Worm (Caenorhabditis elegans) whole organism, young adult: ENCODE results near the gene rab-6.1.
A peak's percentile ranks its signal among the peaks of the same experiment; 100 is the strongest.

Source experiments
- B0336.3 ChIP-seq: fragments of 200-800 bp; sonication (Bioruptor generic); IDR thresholded peaks from 2 replicates; pipeline ENCODE4 v1.3.6; 2022; ENCODE audit warnings: missing genetic modification characterization, missing compliant biosample characterization
- C06A6.2 ChIP-seq: fragments of 200-800 bp; sonication (Bioruptor generic); conservative IDR thresholded peaks from 2 replicates; pipeline ENCODE4 v1.3.6; 2022; ENCODE audit warnings: missing genetic modification characterization, missing compliant biosample characterization
- C17E4.6 ChIP-seq: fragments of 200-800 bp; sonication (Bioruptor generic); IDR thresholded peaks from 2 replicates; pipeline ENCODE4 v1.3.6; 2022; ENCODE audit warnings: missing genetic modification reagents, missing genetic modification characterization, missing compliant biosample characterization
- F10E7.11 ChIP-seq: sonication (generic microtip); optimal IDR thresholded peaks from 2 replicates; lab custom pipeline; 2017; ENCODE audit warnings: mild to moderate bottlenecking, missing genetic modification characterization, moderate library complexity, missing compliant biosample characterization
- F23B12.7 ChIP-seq: sonication (generic microtip); optimal IDR thresholded peaks from 2 replicates; lab custom pipeline; 2017; ENCODE audit warnings: missing genetic modification characterization, mild to moderate bottlenecking, missing compliant biosample characterization, antibody characterized with exemption, moderate library complexity; ENCODE audit not compliant: insufficient read depth
- F49E8.2 ChIP-seq: sonication (generic microtip); optimal IDR thresholded peaks from 3 replicates; lab custom pipeline; 2017; ENCODE audit warnings: missing genetic modification characterization, mild to moderate bottlenecking, missing compliant biosample characterization, antibody characterized with exemption, moderate library complexity; ENCODE audit not compliant: insufficient read depth
- F57C9.4 ChIP-seq: sonication (generic microtip); optimal IDR thresholded peaks from 2 replicates; lab custom pipeline; 2017; ENCODE audit warnings: mild to moderate bottlenecking, missing genetic modification characterization, missing compliant biosample characterization
- Y53G8AR.9 ChIP-seq: fragments of 200-800 bp; sonication (Bioruptor generic); conservative IDR thresholded peaks from 2 replicates; pipeline ENCODE4 v1.3.6; 2022; ENCODE audit warnings: missing genetic modification reagents, missing genetic modification characterization, missing compliant biosample characterization
- Y79H2A.3 ChIP-seq: fragments of 200-800 bp; sonication (Bioruptor generic); conservative IDR thresholded peaks from 2 replicates; pipeline ENCODE4 v1.3.6; 2022; ENCODE audit warnings: missing genetic modification reagents, missing genetic modification characterization, missing compliant biosample characterization
- ZK185.1 ChIP-seq: sonication (generic microtip); optimal IDR thresholded peaks from 2 replicates; lab custom pipeline; 2016; ENCODE audit warnings: mild to moderate bottlenecking, missing genetic modification characterization, missing compliant biosample characterization; ENCODE audit not compliant: poor library complexity, severe bottlenecking
- aptf-2 ChIP-seq: fragments of 200-800 bp; sonication (Bioruptor generic); conservative IDR thresholded peaks from 2 replicates; pipeline ENCODE4 v1.3.6; 2022; ENCODE audit warnings: missing genetic modification reagents, missing genetic modification characterization, missing compliant biosample characterization
- ccch-3 ChIP-seq: fragments of 200-800 bp; sonication (Bioruptor generic); optimal IDR thresholded peaks from 2 replicates; lab custom pipeline; 2018; ENCODE audit warnings: mild to moderate bottlenecking, missing genetic modification characterization, missing compliant biosample characterization
- ceh-58 ChIP-seq: fragments of 200-800 bp; sonication (Bioruptor generic); IDR thresholded peaks from 2 replicates; pipeline ENCODE4 v1.3.6; 2022; ENCODE audit warnings: missing genetic modification characterization, missing compliant biosample characterization
- chd-7 ChIP-seq: sonication (generic microtip); optimal IDR thresholded peaks from 2 replicates; lab custom pipeline; 2016; ENCODE audit warnings: mild to moderate bottlenecking, missing genetic modification characterization, moderate library complexity, missing compliant biosample characterization
- dox-1 ChIP-seq: fragments of 200-800 bp; sonication (Bioruptor generic); IDR thresholded peaks from 2 replicates; pipeline ENCODE4 v1.3.6; 2022; ENCODE audit warnings: missing genetic modification reagents, missing genetic modification characterization, missing compliant biosample characterization
- dpl-1 ChIP-seq: fragments of 150-350 bp; optimal IDR thresholded peaks from 2 replicates; lab custom pipeline; 2014; ENCODE audit warnings: missing biosample characterization, missing genetic modification reagents, missing genetic modification characterization
- egl-18 ChIP-seq: fragments of 200-800 bp; sonication (Bioruptor generic); IDR thresholded peaks from 2 replicates; pipeline ENCODE4 v1.3.6; 2022; ENCODE audit warnings: missing genetic modification reagents, missing genetic modification characterization, missing compliant biosample characterization
- gei-17 ChIP-seq: fragments of 200-800 bp; sonication (Bioruptor generic); optimal IDR thresholded peaks from 2 replicates; lab custom pipeline; 2018; ENCODE audit warnings: mild to moderate bottlenecking, missing genetic modification characterization, missing compliant biosample characterization
- hmg-20 ChIP-seq: fragments of 200-800 bp; sonication (Bioruptor generic); IDR thresholded peaks from 2 replicates; pipeline ENCODE4 v1.3.6; 2022; ENCODE audit warnings: missing genetic modification reagents, missing genetic modification characterization, missing compliant biosample characterization
- hsf-1 ChIP-seq: fragments of 200-800 bp; sonication (Bioruptor generic); IDR thresholded peaks from 2 replicates; pipeline ENCODE4 v1.3.6; 2022; ENCODE audit warnings: missing genetic modification reagents, missing genetic modification characterization, missing compliant biosample characterization
- lag-1 ChIP-seq: fragments of 200-800 bp; sonication (Bioruptor generic); IDR thresholded peaks from 2 replicates; pipeline ENCODE4 v1.3.6; 2022; ENCODE audit warnings: missing genetic modification reagents, missing genetic modification characterization, missing compliant biosample characterization
- lin-54 ChIP-seq: fragments of 200-800 bp; sonication (Bioruptor generic); optimal IDR thresholded peaks from 2 replicates; lab custom pipeline; 2018; ENCODE audit warnings: mild to moderate bottlenecking, missing genetic modification characterization, missing compliant biosample characterization
- madf-6 ChIP-seq: fragments of 200-800 bp; sonication (Bioruptor generic); IDR thresholded peaks from 2 replicates; pipeline ENCODE4 v1.3.6; 2022; ENCODE audit warnings: missing genetic modification reagents, missing genetic modification characterization, missing compliant biosample characterization
- mel-28 ChIP-seq: sonication (generic microtip); optimal IDR thresholded peaks from 2 replicates; lab custom pipeline; 2016; ENCODE audit warnings: borderline replicate concordance, mild to moderate bottlenecking, missing genetic modification characterization, missing compliant biosample characterization
- mxl-1 ChIP-seq: sonication (generic microtip); optimal IDR thresholded peaks from 2 replicates; lab custom pipeline; 2016; ENCODE audit warnings: missing genetic modification characterization, missing compliant biosample characterization
- nfyb-1 ChIP-seq: fragments of 200-800 bp; sonication (Bioruptor generic); IDR thresholded peaks from 2 replicates; pipeline ENCODE4 v1.3.6; 2022; ENCODE audit warnings: missing genetic modification reagents, missing genetic modification characterization, missing compliant biosample characterization
- nhr-120 ChIP-seq: fragments of 200-800 bp; sonication (Bioruptor generic); IDR thresholded peaks from 2 replicates; pipeline ENCODE4 v1.3.6; 2022; ENCODE audit warnings: missing genetic modification characterization, missing compliant biosample characterization
- nhr-179 ChIP-seq: sonication (generic microtip); optimal IDR thresholded peaks from 2 replicates; lab custom pipeline; 2016; ENCODE audit warnings: mild to moderate bottlenecking, missing genetic modification characterization, missing compliant biosample characterization
- nhr-90 ChIP-seq: sonication (generic microtip); optimal IDR thresholded peaks from 2 replicates; lab custom pipeline; 2016; ENCODE audit warnings: missing genotype, mild to moderate bottlenecking, missing genetic modification characterization, missing compliant biosample characterization
- pbrm-1 ChIP-seq: fragments of 200-800 bp; sonication (Bioruptor generic); IDR thresholded peaks from 2 replicates; pipeline ENCODE4 v1.3.6; 2022; ENCODE audit warnings: missing genetic modification reagents, missing genetic modification characterization, missing compliant biosample characterization
- pha-4 ChIP-seq: fragments of 150-350 bp; sonication (generic microtip); optimal IDR thresholded peaks from 2 replicates; lab custom pipeline; 2014; ENCODE audit warnings: missing biosample characterization, missing genetic modification reagents, missing genetic modification characterization
- rcor-1 ChIP-seq: fragments of 200-800 bp; sonication (Bioruptor generic); IDR thresholded peaks from 2 replicates; pipeline ENCODE4 v1.3.6; 2022; ENCODE audit warnings: missing genetic modification reagents, missing genetic modification characterization, missing compliant biosample characterization
- snpc-1.1 ChIP-seq: sonication (generic microtip); optimal IDR thresholded peaks from 2 replicates; lab custom pipeline; 2017; ENCODE audit warnings: missing genetic modification characterization, mild to moderate bottlenecking, missing compliant biosample characterization, antibody characterized with exemption, moderate library complexity, missing genotype, missing genetic modification reagents; ENCODE audit not compliant: insufficient read depth
- snpc-3.4 ChIP-seq: sonication (generic microtip); optimal IDR thresholded peaks from 2 replicates; lab custom pipeline; 2017; ENCODE audit warnings: missing genetic modification characterization, mild to moderate bottlenecking, missing compliant biosample characterization, antibody characterized with exemption, moderate library complexity, missing genotype, missing genetic modification reagents
- somi-1 ChIP-seq: fragments of 200-800 bp; sonication (Bioruptor generic); optimal IDR thresholded peaks from 2 replicates; lab custom pipeline; 2018; ENCODE audit warnings: mild to moderate bottlenecking, missing genetic modification characterization, missing compliant biosample characterization
- sptf-2 ChIP-seq: fragments of 200-800 bp; sonication (Bioruptor generic); optimal IDR thresholded peaks from 2 replicates; lab custom pipeline; 2018; ENCODE audit warnings: mild to moderate bottlenecking, missing genetic modification characterization, missing compliant biosample characterization
- tbx-9 ChIP-seq: sonication (generic microtip); optimal IDR thresholded peaks from 2 replicates; lab custom pipeline; 2016; ENCODE audit warnings: borderline replicate concordance, missing genetic modification characterization, inconsistent platforms, missing compliant biosample characterization
- unc-130 ChIP-seq: sonication (generic microtip); optimal IDR thresholded peaks from 2 replicates; lab custom pipeline; 2016; ENCODE audit warnings: missing genetic modification reagents, missing genetic modification characterization, missing compliant biosample characterization
- unc-62 ChIP-seq: fragments of 150-350 bp; optimal IDR thresholded peaks from 2 replicates; lab custom pipeline; 2014; ENCODE audit warnings: missing biosample characterization, missing genetic modification reagents, missing genetic modification characterization
- zim-3 ChIP-seq: sonication (generic microtip); optimal IDR thresholded peaks from 2 replicates; lab custom pipeline; 2017; ENCODE audit warnings: mild to moderate bottlenecking, missing genetic modification characterization, moderate library complexity, missing compliant biosample characterization
- ztf-22 ChIP-seq: fragments of 200-800 bp; sonication (Bioruptor generic); optimal IDR thresholded peaks from 2 replicates; lab custom pipeline; 2018; ENCODE audit warnings: mild to moderate bottlenecking, missing genetic modification characterization, moderate library complexity, missing compliant biosample characterization
- ztf-25 ChIP-seq: fragments of 200-800 bp; sonication (Bioruptor generic); IDR thresholded peaks from 2 replicates; pipeline ENCODE4 v1.3.6; 2022; ENCODE audit warnings: missing genetic modification reagents, missing genetic modification characterization, missing compliant biosample characterization
- ztf-26 ChIP-seq: sonication (generic microtip); optimal IDR thresholded peaks from 2 replicates; lab custom pipeline; 2017; ENCODE audit warnings: missing genetic modification characterization, missing compliant biosample characterization
- ztf-28 ChIP-seq: fragments of 200-800 bp; sonication (Bioruptor generic); IDR thresholded peaks from 2 replicates; pipeline ENCODE4 v1.3.6; 2022; ENCODE audit warnings: missing genetic modification reagents, missing genetic modification characterization, missing compliant biosample characterization
- ztf-6 ChIP-seq: fragments of 200-800 bp; sonication (Bioruptor generic); IDR thresholded peaks from 2 replicates; pipeline ENCODE4 v1.3.6; 2022; ENCODE audit warnings: missing genetic modification reagents, missing genetic modification characterization, missing compliant biosample characterization

The rab-6.1 gene

ce11 chrIII:9002545-9002944, 3.2 kb downstream of the rab-6.1 start, which contains the start of the genes F59B2.15 and zif-1:
F59B2.15 (minus strand) TSS chrIII:9002645.
zif-1 (plus strand) TSS chrIII:9002779.
- TF ChIP-seq egl-18 (GFP tag; lab: Robert Waterston, UW) (no peak), lin-54 (GFP tag; lab: Kevin White, UChicago) (no peak), ccch-3 (GFP tag; lab: Kevin White, UChicago) (no peak), snpc-3.4 (tag; lab: Kevin White, UChicago) (no peak), C17E4.6 (GFP tag; lab: Robert Waterston, UW) (no peak), ceh-58 (GFP tag; lab: Robert Waterston, UW) (no peak), lag-1 (GFP tag; lab: Robert Waterston, UW) (no peak), ztf-28 (GFP tag; lab: Robert Waterston, UW) (no peak), tbx-9 (tag; lab: Kevin White, UChicago) (no peak), ztf-25 (no peak), dox-1 (GFP tag; lab: Robert Waterston, UW) (no peak), ztf-26 (no peak), snpc-1.1 (tag; lab: Kevin White, UChicago) (no peak), madf-6 (GFP tag; lab: Robert Waterston, UW) (no peak), nhr-120 (GFP tag; lab: Robert Waterston, UW) (no peak), rcor-1 (GFP tag; lab: Robert Waterston, UW) (no peak), nhr-179 (no peak)

ce11 chrIII:9001899-9002298, 3.9 kb downstream of the rab-6.1 start, which contains the start of gene rpn-6.2:
rpn-6.2 (minus strand) TSS chrIII:9001999.
- TF ChIP-seq ZK185.1: no peak
- TF ChIP-seq, all 124 proteins: peak for 0

DNA sequence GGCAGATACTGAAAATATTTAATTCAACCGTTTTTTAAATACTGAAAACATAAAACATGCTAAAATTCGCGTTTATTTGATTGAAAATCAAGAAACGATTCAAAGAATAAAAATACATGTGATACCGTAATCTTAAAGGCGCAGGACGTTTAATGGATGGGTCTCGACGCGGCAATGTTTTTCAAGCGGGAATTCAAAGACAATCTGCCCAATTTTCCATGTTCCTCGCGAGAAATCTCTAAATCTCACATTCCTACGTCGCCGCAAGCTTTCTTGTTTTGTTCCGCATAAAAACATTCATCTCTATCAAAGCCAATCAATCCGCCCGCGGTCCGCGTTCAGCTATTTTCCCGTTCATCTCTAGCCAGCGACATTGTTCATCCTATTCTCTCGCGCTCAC, 4.3 kb downstream of the rab-6.1 start:
- TF ChIP-seq ztf-6 (GFP tag; lab: Robert Waterston, UW): no peak
- TF ChIP-seq unc-62 (GFP tag; lab: Kevin White, UChicago): no peak
- no peak for TF ChIP-seq C06A6.2
- no peak; the same call in 1 of the 2 replicates for TF ChIP-seq Y53G8AR.9 (GFP tag; lab: Robert Waterston, UW)
- peak; percentile 52; the same call in 1 of the 2 replicates for TF ChIP-seq hsf-1 (GFP tag; lab: Robert Waterston, UW)
- peak; percentile 91 for TF ChIP-seq madf-6 (GFP tag; lab: Robert Waterston, UW)
- TF ChIP-seq zim-3 (tag; lab: Kevin White, UChicago): no peak
- peak; percentile 17 for TF ChIP-seq F49E8.2 (tag; lab: Kevin White, UChicago)
- TF ChIP-seq pha-4 (tag; lab: Kevin White, UChicago): no peak
- TF ChIP-seq egl-18 (GFP tag; lab: Robert Waterston, UW): no peak
- TF ChIP-seq lag-1 (GFP tag; lab: Robert Waterston, UW): no peak
- no peak for TF ChIP-seq aptf-2
- TF ChIP-seq dpl-1 (GFP tag; lab: Kevin White, UChicago): peak; percentile 75
- TF ChIP-seq F10E7.11 (tag; lab: Kevin White, UChicago): no peak
- no peak for TF ChIP-seq mxl-1
- no peak for TF ChIP-seq sptf-2 (GFP tag; lab: Kevin White, UChicago)
- no peak for TF ChIP-seq hmg-20
- TF ChIP-seq chd-7 (tag; lab: Kevin White, UChicago): no peak
- no peak for TF ChIP-seq nhr-90 (tag; lab: Kevin White, UChicago)
- no peak for TF ChIP-seq nfyb-1
- TF ChIP-seq gei-17: no peak
- TF ChIP-seq F57C9.4: no peak
- TF ChIP-seq unc-130: no peak
- TF ChIP-seq mel-28: no peak
- TF ChIP-seq Y79H2A.3 (GFP tag; lab: Robert Waterston, UW): no peak
- TF ChIP-seq somi-1: no peak
- no peak for TF ChIP-seq B0336.3 (GFP tag; lab: Robert Waterston, UW)
- peak; percentile 18; the same call in 1 of the 2 replicates for TF ChIP-seq pbrm-1 (GFP tag; lab: Robert Waterston, UW)
- TF ChIP-seq F23B12.7 (tag; lab: Kevin White, UChicago): no peak
- peak; percentile 31; the same call in 1 of the 2 replicates for TF ChIP-seq dox-1 (GFP tag; lab: Robert Waterston, UW)
- TF ChIP-seq ztf-22 (GFP tag; lab: Kevin White, UChicago): no peak
